Worm (Caenorhabditis elegans): ENCODE data around the gene F52E1.9.

F52E1.9 gene

DNA sequence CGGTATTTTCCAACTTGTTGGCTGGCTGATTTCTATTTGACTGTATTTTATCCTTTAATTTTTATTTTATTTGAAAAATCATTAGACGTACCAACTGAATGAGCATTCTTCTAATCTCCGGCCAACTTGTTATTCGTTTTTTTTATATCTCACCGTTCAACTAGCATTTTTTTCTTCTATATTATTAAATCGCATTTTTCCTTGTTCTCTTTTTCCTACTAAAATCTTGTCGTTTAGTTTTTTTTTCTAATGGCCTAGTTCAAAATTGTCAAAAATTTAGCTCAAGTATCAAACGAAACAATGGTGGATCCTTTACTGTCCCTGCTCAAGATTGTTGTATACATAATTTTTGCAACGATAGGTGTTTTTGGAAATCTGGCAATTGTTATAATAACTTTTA is 51.1 kb downstream of the F52E1.9 start, which contains the start of gene srsx-22:
srsx-22 (plus strand) TSS at position 301 of the 400 bp plus-strand sequence.
- TF ChIP-seq nhr-10 (tag; optimal IDR thresholded peaks at IDR 0.05) (no peak), ceh-44 (GFP tag; IDR thresholded peaks at IDR 0.05) (no peak), lin-38 (GFP tag; IDR thresholded peaks at IDR 0.05) (no peak), spr-3 (GFP tag; optimal IDR thresholded peaks at IDR 0.05) (no peak), mdl-1 (tag; optimal IDR thresholded peaks at IDR 0.05) (no peak), mes-2 (tag; optimal IDR thresholded peaks at IDR 0.05; ENCODE audit: poor library complexity, severe bottlenecking) (no peak), lin-29 (GFP tag; IDR thresholded peaks at IDR 0.05) (no peak), nhr-76 (tag; optimal IDR thresholded peaks at IDR 0.05) (no peak), lin-13 (GFP tag; optimal IDR thresholded peaks at IDR 0.05) (no peak), F10B5.3 (tag; optimal IDR thresholded peaks at IDR 0.05) (no peak), zip-2 (tag; optimal IDR thresholded peaks at IDR 0.05) (no peak), daf-19 (GFP tag; conservative IDR thresholded peaks at IDR 0.05) (no peak)

DNA sequence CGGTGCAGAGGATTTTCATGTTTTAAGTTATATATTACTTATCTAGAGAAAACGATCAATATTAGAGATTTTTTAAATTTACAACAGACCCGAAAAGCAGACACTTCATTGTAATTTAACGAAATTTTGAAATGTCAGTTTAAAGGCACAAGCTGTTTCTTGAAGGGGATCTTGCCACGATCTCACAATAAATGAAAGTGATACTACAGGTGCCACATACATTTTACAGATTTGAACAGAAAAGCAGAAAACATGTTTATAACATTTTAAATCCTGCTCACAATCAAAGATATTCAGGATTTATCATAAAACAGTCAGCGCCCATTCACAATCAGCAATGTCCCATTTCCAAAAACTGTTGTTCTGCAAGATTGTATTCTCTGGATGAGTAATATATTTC is 52.5 kb downstream of the F52E1.9 start:
- TF ChIP-seq hmg-1.1 (GFP tag; IDR thresholded peaks at IDR 0.05), result no peak
- TF ChIP-seq aha-1 (tag), result peak; percentile 94
- no peak for TF ChIP-seq madf-5 (GFP tag; IDR thresholded peaks at IDR 0.05)
- TF ChIP-seq cey-2 (tag; optimal IDR thresholded peaks at IDR 0.05; ENCODE audit: borderline replicate concordance, insufficient read depth), result no peak

DNA sequence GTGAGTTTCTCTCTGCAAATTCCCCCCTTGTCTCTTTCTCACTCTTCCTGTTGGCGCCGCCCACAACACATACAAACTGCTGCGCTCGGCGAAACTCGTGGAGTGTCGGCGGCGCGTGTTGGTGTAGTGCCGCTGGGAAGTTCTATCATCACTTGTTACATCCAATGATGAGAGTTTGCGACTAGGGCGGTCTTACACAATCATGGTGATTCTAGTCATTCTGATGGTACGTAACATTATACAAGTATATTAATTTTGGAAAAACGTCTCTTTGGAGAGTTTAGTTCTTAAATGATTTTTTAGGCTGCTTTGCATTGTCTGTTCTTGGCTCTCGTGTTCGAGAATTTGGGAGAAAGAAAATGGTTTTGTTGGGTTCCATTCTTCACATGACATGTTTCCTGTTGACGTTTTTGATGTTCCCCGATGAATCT is 53.5 kb downstream of the F52E1.9 start:
- TF ChIP-seq sdz-12 (GFP tag; optimal IDR thresholded peaks at IDR 0.05), result no peak
- peak; percentile 90 for TF ChIP-seq mes-2 (tag; optimal IDR thresholded peaks at IDR 0.05; ENCODE audit: poor library complexity, severe bottlenecking)
- peak; percentile 88; the same call in 1 of the 2 replicates for TF ChIP-seq lin-1 (GFP tag; IDR thresholded peaks at IDR 0.05)
- TF ChIP-seq tag-97 (GFP tag; IDR thresholded peaks at IDR 0.05), result no peak
- TF ChIP-seq snpc-1.2 (GFP tag; IDR thresholded peaks at IDR 0.05), result peak; percentile 94
- TF ChIP-seq nhr-25 (tag; optimal IDR thresholded peaks at IDR 0.05; ENCODE audit: borderline replicate concordance, insufficient read depth), result peak; percentile 82
- TF ChIP-seq daf-12 (tag; optimal IDR thresholded peaks at IDR 0.05), result no peak
- TF ChIP-seq duxl-1 (tag; optimal IDR thresholded peaks at IDR 0.05; ENCODE audit: poor library complexity), result peak; percentile 95
- no peak for TF ChIP-seq spr-3 (GFP tag; optimal IDR thresholded peaks at IDR 0.05)
- TF ChIP-seq nhr-11 (tag; optimal IDR thresholded peaks at IDR 0.05), result peak; percentile 32
- TF ChIP-seq dmd-8 (GFP tag; IDR thresholded peaks at IDR 0.05), result peak; percentile 62
- peak; percentile 77 for TF ChIP-seq lin-38 (GFP tag; IDR thresholded peaks at IDR 0.05)
- TF ChIP-seq lin-29 (GFP tag; IDR thresholded peaks at IDR 0.05), result no peak
- no peak for TF ChIP-seq Y5F2A.4 (GFP tag; optimal IDR thresholded peaks at IDR 0.05)
- peak; percentile 12 for TF ChIP-seq ceh-32 (tag; optimal IDR thresholded peaks at IDR 0.05; ENCODE audit: poor library complexity)
- no peak for TF ChIP-seq ces-1 (GFP tag; optimal IDR thresholded peaks at IDR 0.05)
- no peak for TF ChIP-seq D1046.2 (GFP tag; IDR thresholded peaks at IDR 0.05)
- no peak for TF ChIP-seq F26F4.8 (GFP tag; conservative IDR thresholded peaks at IDR 0.05)
- peak; percentile 50 for TF ChIP-seq jun-1 (tag; optimal IDR thresholded peaks at IDR 0.05)
- TF ChIP-seq ceh-62 (tag; optimal IDR thresholded peaks at IDR 0.05), result no peak
- TF ChIP-seq spr-1 (tag; optimal IDR thresholded peaks at IDR 0.05), result peak; percentile 79
- peak; percentile 89 for TF ChIP-seq nhr-48 (tag; optimal IDR thresholded peaks at IDR 0.05)
- no peak for TF ChIP-seq php-3 (GFP tag; IDR thresholded peaks at IDR 0.05)
- no peak for TF ChIP-seq lim-7 (GFP tag; IDR thresholded peaks at IDR 0.05)
- peak; percentile 91 for TF ChIP-seq mep-1 (tag; optimal IDR thresholded peaks at IDR 0.05)
- TF ChIP-seq daf-8 (GFP tag; IDR thresholded peaks at IDR 0.05), result no peak
- peak; percentile 74 for TF ChIP-seq nhr-111 (GFP tag; optimal IDR thresholded peaks at IDR 0.05)
- no peak for TF ChIP-seq ceh-44 (GFP tag; IDR thresholded peaks at IDR 0.05)
- 0 out of 2 replicates have a peak, but pooled peaks have one; percentile 56 for TF ChIP-seq mdt-29 (GFP tag; IDR thresholded peaks at IDR 0.05)
- TF ChIP-seq lin-39 (tag; optimal IDR thresholded peaks at IDR 0.05), result no peak
- TF ChIP-seq nhr-10 (tag; optimal IDR thresholded peaks at IDR 0.05), result peak; percentile 19
- peak; percentile 95 for TF ChIP-seq snpc-4 (tag; optimal IDR thresholded peaks at IDR 0.05)
- TF ChIP-seq nhr-76 (tag; optimal IDR thresholded peaks at IDR 0.05), result no peak
- peak in 1 of 2 experiments; percentile 2 for TF ChIP-seq mdl-1 (tag; optimal IDR thresholded peaks at IDR 0.05)
- TF ChIP-seq skn-1 (tag; optimal IDR thresholded peaks at IDR 0.05), result no peak
- TF ChIP-seq lin-13 (GFP tag; optimal IDR thresholded peaks at IDR 0.05), result peak; percentile 78
- TF ChIP-seq Y75B8A.6 (GFP tag; IDR thresholded peaks at IDR 0.05), result no peak
- TF ChIP-seq attf-4 (tag; optimal IDR thresholded peaks at IDR 0.05), result no peak
- TF ChIP-seq unc-39 (tag; optimal IDR thresholded peaks at IDR 0.05), result no peak
